Worm (Caenorhabditis elegans): ENCODE data around the gene F20A1.4.

DNA sequence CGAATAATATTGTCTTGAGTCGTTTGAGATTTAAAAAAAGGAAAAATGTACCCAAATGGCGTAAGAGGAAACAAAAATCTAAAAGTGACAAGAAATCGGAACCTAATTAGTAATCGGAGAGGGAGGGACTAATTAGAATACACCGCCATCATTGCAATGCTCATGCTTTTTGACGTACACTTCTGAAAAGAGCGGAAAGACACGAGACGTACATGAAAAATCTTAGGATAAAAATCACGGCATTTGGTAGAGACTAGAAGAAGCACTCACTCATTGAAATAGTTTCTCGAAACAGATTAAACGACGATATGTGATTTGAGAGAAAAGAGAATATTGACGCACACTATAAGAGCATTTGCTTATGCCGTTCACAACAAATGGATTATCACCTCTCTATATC, 1.3 kb upstream of the F20A1.4 start:
- TF ChIP-seq hmbx-1 (tag; optimal IDR thresholded peaks at IDR 0.05) (no peak), aly-1 (tag; optimal IDR thresholded peaks at IDR 0.05) (no peak), hmg-4 (GFP tag; optimal IDR thresholded peaks at IDR 0.05) (no peak), ceh-13 (GFP tag; optimal IDR thresholded peaks at IDR 0.05) (no peak), flt-1 (GFP tag; IDR thresholded peaks at IDR 0.05) (no peak), ama-1 (optimal IDR thresholded peaks at IDR 0.05) (no peak), tbx-37 (GFP tag; conservative IDR thresholded peaks at IDR 0.05) (no peak), F13C5.2 (tag; optimal IDR thresholded peaks at IDR 0.05) (no peak), tbx-11 (GFP tag; IDR thresholded peaks at IDR 0.05) (no peak)

Data from whole organism, early embryonic.